Fruit fly (Drosophila melanogaster) whole organism, prepupa: ENCODE measurements around the gene dpr19.

ENCODE experiments used
- Blimp-1 ChIP-seq: fragments of 200-800 bp; sonication (Bioruptor generic); optimal IDR thresholded peaks from 3 replicates; lab custom pipeline; 2017; ENCODE audit warnings: missing biosample characterization, missing genetic modification characterization, mild to moderate bottlenecking, moderate library complexity, missing genetic modification reagents
- CG10631 ChIP-seq: fragments of 200-800 bp; sonication (Bioruptor generic); optimal IDR thresholded peaks from 2 replicates; lab custom pipeline; 2016; ENCODE audit warnings: missing biosample characterization, missing genetic modification characterization
- CG10669 ChIP-seq: fragments of 200-800 bp; sonication (Bioruptor generic); optimal IDR thresholded peaks from 3 replicates; lab custom pipeline; 2018; ENCODE audit warnings: missing biosample characterization, mild to moderate bottlenecking, missing genetic modification characterization, moderate library complexity
- CG11902 ChIP-seq: fragments of 200-800 bp; sonication (Bioruptor generic); optimal IDR thresholded peaks from 3 replicates; lab custom pipeline; 2016; ENCODE audit warnings: missing biosample characterization, missing genetic modification characterization
- CG15336 ChIP-seq: fragments of 200-800 bp; sonication (Bioruptor generic); IDR thresholded peaks from 2 replicates; pipeline ENCODE4 v1.3.6; 2022; ENCODE audit warnings: missing biosample characterization, missing genetic modification characterization
- CG1621 ChIP-seq: fragments of 200-800 bp; sonication (Bioruptor generic); optimal IDR thresholded peaks from 3 replicates; lab custom pipeline; 2018; ENCODE audit warnings: missing biosample characterization, mild to moderate bottlenecking, missing genetic modification characterization
- CG16779 ChIP-seq: fragments of 200-800 bp; sonication (Bioruptor generic); optimal IDR thresholded peaks from 3 replicates; lab custom pipeline; 2017; ENCODE audit warnings: missing biosample characterization, mild to moderate bottlenecking, missing genetic modification characterization
- CG3032 ChIP-seq: fragments of 200-800 bp; optimal IDR thresholded peaks from 2 replicates; lab custom pipeline; 2019; ENCODE audit warnings: missing biosample characterization, mild to moderate bottlenecking, missing genetic modification characterization, moderate library complexity
- CG32006 ChIP-seq: fragments of 200-800 bp; sonication (Bioruptor generic); optimal IDR thresholded peaks from 3 replicates; lab custom pipeline; 2017; ENCODE audit warnings: missing biosample characterization, mild to moderate bottlenecking, missing genetic modification characterization
- CG34406 ChIP-seq: fragments of 200-800 bp; sonication (Bioruptor generic); optimal IDR thresholded peaks from 3 replicates; lab custom pipeline; 2016; ENCODE audit warnings: missing biosample characterization, missing genetic modification characterization
- CG3919 ChIP-seq: fragments of 200-800 bp; sonication (Bioruptor generic); optimal IDR thresholded peaks from 3 replicates; lab custom pipeline; 2016; ENCODE audit warnings: missing biosample characterization, missing genetic modification characterization
- CG4318 ChIP-seq: fragments of 200-800 bp; sonication (Bioruptor generic); optimal IDR thresholded peaks from 3 replicates; lab custom pipeline; 2017; ENCODE audit warnings: missing biosample characterization, mild to moderate bottlenecking, missing genetic modification characterization
- CG6163 ChIP-seq: fragments of 200-800 bp; sonication (Bioruptor generic); IDR thresholded peaks from 3 replicates; pipeline ENCODE4 v1.3.6; 2022; ENCODE audit warnings: missing biosample characterization, missing genetic modification characterization
- CG6792 ChIP-seq: fragments of 200-800 bp; sonication (Bioruptor generic); optimal IDR thresholded peaks from 3 replicates; lab custom pipeline; 2016; ENCODE audit warnings: missing biosample characterization, missing genetic modification characterization
- CG6808 ChIP-seq: fragments of 200-800 bp; sonication (Bioruptor generic); optimal IDR thresholded peaks from 3 replicates; lab custom pipeline; 2017; ENCODE audit warnings: missing biosample characterization, missing genetic modification characterization, mild to moderate bottlenecking, moderate library complexity, missing genetic modification reagents
- CG6854 ChIP-seq: fragments of 200-800 bp; sonication (Bioruptor generic); optimal IDR thresholded peaks from 2 replicates; lab custom pipeline; 2017; ENCODE audit warnings: missing biosample characterization, mild to moderate bottlenecking, missing genetic modification characterization
- CG7368 ChIP-seq: fragments of 200-800 bp; sonication (Bioruptor generic); optimal IDR thresholded peaks from 3 replicates; lab custom pipeline; 2016; ENCODE audit warnings: missing biosample characterization, missing genetic modification characterization
- CG8119 ChIP-seq: fragments of 200-800 bp; sonication (Bioruptor generic); IDR thresholded peaks from 3 replicates; pipeline ENCODE4 v1.3.6; 2022; ENCODE audit warnings: missing biosample characterization, missing genetic modification characterization
- CG8632 ChIP-seq: fragments of 200-800 bp; sonication (Bioruptor generic); optimal IDR thresholded peaks from 3 replicates; lab custom pipeline; 2016; ENCODE audit warnings: missing biosample characterization, missing genetic modification characterization
- Eip75B ChIP-seq: fragments of 200-800 bp; sonication (Bioruptor generic); optimal IDR thresholded peaks from 3 replicates; lab custom pipeline; 2016; ENCODE audit warnings: missing biosample characterization, missing genetic modification characterization
- Ets21C ChIP-seq: fragments of 200-800 bp; sonication (Bioruptor generic); optimal IDR thresholded peaks from 3 replicates; lab custom pipeline; 2016; ENCODE audit warnings: missing biosample characterization, missing genetic modification characterization
- Gug ChIP-seq: fragments of 200-800 bp; sonication (Bioruptor generic); IDR thresholded peaks from 2 replicates; pipeline ENCODE4 v1.3.6; 2022; ENCODE audit warnings: missing biosample characterization, missing genetic modification characterization
- Hr38 ChIP-seq: sonication (Bioruptor generic); optimal IDR thresholded peaks from 2 replicates; lab custom pipeline; 2016; ENCODE audit warnings: missing biosample characterization, missing genetic modification characterization
- Hr39 ChIP-seq: fragments of 200-800 bp; sonication (Bioruptor generic); optimal IDR thresholded peaks from 2 replicates; lab custom pipeline; 2016; ENCODE audit warnings: missing biosample characterization, missing genetic modification characterization
- Hr4 ChIP-seq: fragments of 200-800 bp; sonication (Bioruptor generic); optimal IDR thresholded peaks from 3 replicates; lab custom pipeline; 2016; ENCODE audit warnings: missing biosample characterization, missing genetic modification characterization
- Lpt ChIP-seq: fragments of 200-800 bp; sonication (Bioruptor generic); optimal IDR thresholded peaks from 3 replicates; lab custom pipeline; 2016; ENCODE audit warnings: missing biosample characterization, missing genetic modification characterization
- Met ChIP-seq: fragments of 200-800 bp; sonication (Bioruptor generic); optimal IDR thresholded peaks from 3 replicates; lab custom pipeline; 2016; ENCODE audit warnings: missing biosample characterization, missing genetic modification characterization
- OdsH ChIP-seq: fragments of 200-800 bp; sonication (Bioruptor generic); optimal IDR thresholded peaks from 3 replicates; lab custom pipeline; 2016; ENCODE audit warnings: missing biosample characterization, missing genetic modification characterization
- Smox ChIP-seq: fragments of 200-800 bp; sonication (Bioruptor generic); optimal IDR thresholded peaks from 3 replicates; lab custom pipeline; 2016; ENCODE audit warnings: missing biosample characterization, missing genetic modification characterization
- Sox102F ChIP-seq: fragments of 200-800 bp; sonication (Bioruptor generic); optimal IDR thresholded peaks from 2 replicates; lab custom pipeline; 2016; ENCODE audit warnings: missing biosample characterization, mild to moderate bottlenecking, missing genetic modification characterization
- achi ChIP-seq: fragments of 200-800 bp; sonication (Bioruptor generic); optimal IDR thresholded peaks from 3 replicates; lab custom pipeline; 2016; ENCODE audit warnings: missing biosample characterization, missing genetic modification characterization
- acj6 ChIP-seq: fragments of 200-800 bp; sonication (Bioruptor generic); optimal IDR thresholded peaks from 3 replicates; lab custom pipeline; 2016; ENCODE audit warnings: missing biosample characterization, missing genetic modification characterization
- cyc ChIP-seq: fragments of 200-800 bp; sonication (Bioruptor generic); optimal IDR thresholded peaks from 3 replicates; lab custom pipeline; 2016; ENCODE audit warnings: missing biosample characterization, missing genetic modification characterization
- dac ChIP-seq: fragments of 200-800 bp; sonication (Bioruptor generic); optimal IDR thresholded peaks from 2 replicates; lab custom pipeline; 2017; ENCODE audit warnings: missing biosample characterization, mild to moderate bottlenecking, missing genetic modification characterization
- dsx ChIP-seq: fragments of 200-800 bp; optimal IDR thresholded peaks from 3 replicates; lab custom pipeline; 2019; ENCODE audit warnings: missing biosample characterization, mild to moderate bottlenecking, missing genetic modification characterization, moderate library complexity; ENCODE audit not compliant: poor library complexity, severe bottlenecking
- fd85E ChIP-seq: fragments of 200-800 bp; sonication (Bioruptor generic); optimal IDR thresholded peaks from 3 replicates; lab custom pipeline; 2016; ENCODE audit warnings: missing biosample characterization, missing genetic modification characterization
- fkh ChIP-seq: fragments of 200-800 bp; sonication (Bioruptor generic); optimal IDR thresholded peaks from 3 replicates; lab custom pipeline; 2017; ENCODE audit warnings: missing biosample characterization, mild to moderate bottlenecking, missing genetic modification characterization, moderate library complexity
- lz ChIP-seq: fragments of 200-800 bp; sonication (Bioruptor generic); optimal IDR thresholded peaks from 3 replicates; lab custom pipeline; 2016; ENCODE audit warnings: missing biosample characterization, missing genetic modification characterization
- net ChIP-seq: fragments of 200-800 bp; sonication (Bioruptor generic); optimal IDR thresholded peaks from 3 replicates; lab custom pipeline; 2016; ENCODE audit warnings: missing biosample characterization, missing genetic modification characterization
- pdm3 ChIP-seq: fragments of 200-800 bp; sonication (Bioruptor generic); optimal IDR thresholded peaks from 3 replicates; lab custom pipeline; 2016; ENCODE audit warnings: missing biosample characterization, missing genetic modification characterization
- salr ChIP-seq, 2 experiments: fragments of 200-800 bp; sonication (Bioruptor generic); optimal IDR thresholded peaks; 3 replicates each; lab custom pipeline; 2016 to 2018; ENCODE audit warnings: missing biosample characterization in 2 of 2, missing genetic modification characterization in 2 of 2, mild to moderate bottlenecking in 1 of 2
- spab ChIP-seq: fragments of 200-800 bp; sonication (Bioruptor generic); optimal IDR thresholded peaks from 2 replicates; lab custom pipeline; 2017; ENCODE audit warnings: missing biosample characterization, mild to moderate bottlenecking, missing genetic modification characterization, missing genetic modification reagents
- ss ChIP-seq, 2 experiments: fragments of 200-800 bp; sonication (Bioruptor generic); optimal IDR thresholded peaks; 2 replicates in 1 of 2; 3 replicates in 1 of 2; lab custom pipeline; 2017 to 2018; ENCODE audit warnings: mild to moderate bottlenecking in 2 of 2, missing biosample characterization in 2 of 2, missing genetic modification characterization in 2 of 2, moderate library complexity in 1 of 2

dpr19 gene

DNA sequence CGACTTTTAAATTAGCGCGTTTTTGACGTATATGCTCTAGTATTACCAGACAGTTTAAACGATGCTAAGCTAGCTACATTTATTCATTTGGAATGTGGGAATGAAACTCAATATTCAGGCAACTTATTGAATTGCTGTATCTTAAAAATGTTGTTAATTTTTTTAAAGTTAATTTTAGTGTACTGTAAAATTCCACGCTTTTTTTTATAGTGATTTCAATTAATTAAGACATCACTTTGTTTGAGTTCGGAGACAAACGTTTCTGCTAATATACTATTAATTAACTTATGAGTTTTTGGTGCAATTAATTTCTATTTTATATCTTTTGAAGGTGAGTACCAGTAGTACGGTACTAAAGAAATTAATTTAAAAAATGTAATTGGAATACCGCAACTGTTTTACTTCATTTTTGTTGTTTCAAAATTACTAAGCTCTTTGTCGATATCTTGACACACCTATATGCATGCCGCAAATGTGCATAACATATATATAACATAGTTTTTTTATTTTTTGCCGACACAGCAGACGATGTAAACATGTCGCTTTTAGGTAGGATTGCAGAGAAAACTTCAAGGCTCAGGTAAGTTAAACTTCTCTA is 10.3 kb downstream of the dpr19 start, which contains the start of the genes Cdk1 and mRpS7 (continued):
- TF ChIP-seq CG34406 (GFP tag; lab: Kevin White, UChicago) (peak; percentile 55), CG4318 (GFP tag; lab: Kevin White, UChicago) (peak; percentile 57), Hr4 (GFP tag; lab: Kevin White, UChicago) (peak; percentile 73), CG16779 (tag; lab: Kevin White, UChicago) (no peak), acj6 (GFP tag; lab: Kevin White, UChicago) (peak; percentile 68), Blimp-1 (no peak), Hr38 (GFP tag; lab: Kevin White, UChicago) (no peak), Smox (GFP tag; lab: Kevin White, UChicago) (peak; percentile 74), Sox102F (GFP tag; lab: Kevin White, UChicago) (no peak), OdsH (GFP tag; lab: Kevin White, UChicago) (peak; percentile 78), CG3032 (tag; lab: Kevin White, UChicago) (peak; percentile 71), Ets21C (GFP tag; lab: Kevin White, UChicago) (peak; percentile 59), Hr39 (peak; percentile 71), CG32006 (GFP tag; lab: Kevin White, UChicago) (no peak), lz (peak; percentile 61)

DNA sequence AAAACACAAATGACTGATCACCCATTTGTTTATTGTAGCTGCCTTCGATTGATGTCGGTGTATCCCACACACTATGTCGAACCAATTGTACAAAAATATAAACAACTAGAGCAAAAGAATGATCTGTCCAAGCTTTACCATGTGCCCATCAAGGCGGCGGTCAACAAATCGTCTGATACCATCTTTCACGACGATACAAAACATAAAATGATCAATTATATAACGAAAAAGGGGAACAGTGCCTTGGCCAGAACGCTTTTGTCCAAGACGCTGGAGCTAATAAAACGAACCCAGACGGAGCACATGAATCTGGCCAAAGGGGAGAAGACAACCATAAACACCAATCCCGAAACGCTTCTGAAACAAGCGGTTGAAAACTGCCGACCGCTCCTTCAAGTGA is 10.9 kb downstream of the dpr19 start:
- TF ChIP-seq CG10669 (GFP tag; lab: Kevin White, UChicago) (no peak), CG3919 (GFP tag; lab: Kevin White, UChicago) (no peak), CG8632 (GFP tag; lab: Kevin White, UChicago) (no peak), cyc (GFP tag; lab: Kevin White, UChicago) (no peak), CG8119 (no peak), pdm3 (GFP tag; lab: Kevin White, UChicago) (no peak), fkh (GFP tag; lab: Kevin White, UChicago) (no peak), dac (no peak), CG3032 (tag; lab: Kevin White, UChicago) (no peak), lz (no peak), CG4318 (GFP tag; lab: Kevin White, UChicago) (no peak), CG6792 (GFP tag; lab: Kevin White, UChicago) (no peak), Blimp-1 (no peak), Gug (GFP tag; lab: Robert Waterston, UW) (no peak), Smox (GFP tag; lab: Kevin White, UChicago) (no peak), spab (no peak), CG6854 (GFP tag; lab: Kevin White, UChicago) (no peak), CG7368 (no peak), dsx (GFP tag; lab: Kevin White, UChicago) (no peak), CG6163 (GFP tag; lab: Robert Waterston, UW) (no peak)

DNA sequence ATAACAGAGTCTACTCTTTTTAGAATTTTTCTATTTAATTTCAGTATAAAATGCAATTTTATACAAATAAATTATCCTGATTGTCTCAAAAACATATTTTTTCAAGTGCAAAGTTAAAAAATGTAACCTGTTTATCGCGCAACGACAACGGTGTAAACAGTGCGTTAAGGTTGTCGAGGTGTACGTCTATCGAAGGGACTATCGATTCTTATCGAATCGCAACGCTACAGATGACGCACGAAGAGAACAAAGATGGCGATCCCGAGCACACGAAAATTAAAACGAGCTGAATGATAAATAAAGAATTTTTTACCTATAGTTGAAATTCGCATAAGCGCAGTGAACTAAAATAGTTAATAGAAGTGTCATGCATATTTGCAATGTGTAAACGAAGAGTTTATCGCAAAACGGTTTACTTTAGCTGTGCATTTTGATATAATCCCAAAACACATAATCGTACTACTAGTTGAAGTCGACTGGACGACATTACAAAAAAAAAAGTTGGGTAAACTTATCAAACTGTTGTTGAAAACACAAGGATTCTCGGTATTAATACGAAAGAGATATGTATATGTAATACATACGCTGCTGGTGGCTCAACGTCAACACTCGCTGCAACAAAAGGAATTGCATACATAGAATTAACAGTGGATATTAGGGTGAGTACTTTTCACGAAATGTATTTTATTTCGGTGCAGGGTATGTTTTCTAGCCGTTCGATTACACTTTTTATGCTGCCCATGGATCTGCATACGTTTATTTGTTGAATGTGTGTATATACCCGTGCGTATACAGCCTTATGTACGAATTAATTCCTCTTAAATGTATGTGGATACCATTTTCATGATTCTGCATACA is 12.1 kb downstream of the dpr19 start, which contains the start of gene da:
da (plus strand) TSS at position 237 of the 858 bp plus-strand sequence.
- peak; percentile 17 for TF ChIP-seq Blimp-1
- no peak for TF ChIP-seq CG34406 (GFP tag; lab: Kevin White, UChicago)
- TF ChIP-seq Eip75B (GFP tag; lab: Kevin White, UChicago): peak; percentile 67
- peak; percentile 45 for TF ChIP-seq achi
- TF ChIP-seq fkh (GFP tag; lab: Kevin White, UChicago): peak; percentile 47
- no peak for TF ChIP-seq Lpt (GFP tag; lab: Kevin White, UChicago)
- TF ChIP-seq CG6808: no peak
- TF ChIP-seq CG32006 (GFP tag; lab: Kevin White, UChicago): no peak
- TF ChIP-seq dac: peak; percentile 8
- no peak for TF ChIP-seq CG16779 (tag; lab: Kevin White, UChicago)
- TF ChIP-seq ss (GFP tag; optimal IDR thresholded peaks at IDR 0.05; lab: Kevin White, UChicago): peak in 1 of 2 experiments; percentile 24
- peak; percentile 36 for TF ChIP-seq CG6792 (GFP tag; lab: Kevin White, UChicago)
- peak; percentile 38 for TF ChIP-seq acj6 (GFP tag; lab: Kevin White, UChicago)
- 0 out of 2 replicates have a peak, but pooled peaks have one; percentile 31 for TF ChIP-seq CG15336 (GFP tag; lab: Robert Waterston, UW)
- peak in 1 of 2 experiments; percentile 28 for TF ChIP-seq salr (GFP tag; optimal IDR thresholded peaks at IDR 0.05; lab: Kevin White, UChicago)
- TF ChIP-seq fd85E (GFP tag; lab: Kevin White, UChicago): no peak
- TF ChIP-seq net (GFP tag; lab: Kevin White, UChicago): peak; percentile 23
- TF ChIP-seq Gug (GFP tag; lab: Robert Waterston, UW): no peak
- TF ChIP-seq spab: no peak
- no peak for TF ChIP-seq CG1621 (tag; lab: Kevin White, UChicago)
- peak; percentile 62 for TF ChIP-seq Met
- peak; percentile 61 for TF ChIP-seq lz
- TF ChIP-seq Hr4 (GFP tag; lab: Kevin White, UChicago): peak; percentile 54
- TF ChIP-seq CG10631: no peak
- peak; percentile 11 for TF ChIP-seq CG11902 (GFP tag; lab: Kevin White, UChicago)
- TF ChIP-seq CG8119: no peak; the same call in 2 of the 3 replicates
